Worm (Caenorhabditis elegans): ENCODE results near the gene srx-98.
A peak's percentile ranks its signal among the peaks of the same experiment; 100 is the strongest.

Gene srx-98

DNA sequence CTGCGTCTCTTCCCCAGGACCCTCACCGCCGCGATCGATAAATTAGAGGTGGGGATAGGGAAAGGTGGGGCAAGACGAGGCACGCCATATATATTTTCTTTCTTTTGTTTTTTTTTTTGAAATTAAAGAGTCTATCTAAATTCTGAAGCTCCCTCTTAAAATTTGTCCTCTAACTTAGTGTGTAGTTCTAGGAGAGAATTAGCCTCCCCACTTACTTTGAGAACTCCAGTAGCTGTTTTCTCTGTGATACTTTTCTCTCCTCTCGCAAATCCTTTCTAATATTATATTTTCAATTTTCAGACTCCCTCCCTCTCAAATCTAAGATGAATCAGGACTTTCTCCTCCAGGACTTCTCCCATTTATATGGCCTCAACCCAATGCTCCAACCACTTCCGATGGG, 48.8 kb downstream of the srx-98 start, which contains the start of gene M151.7:
Gene M151.7, plus strand, starts transcription at position 301 of the 400 bp plus-strand sequence.
- TF ChIP-seq nhr-80 (tag; optimal IDR thresholded peaks at IDR 0.05), result no peak
- no peak for TF ChIP-seq B0019.2 (GFP tag; conservative IDR thresholded peaks at IDR 0.05)
- TF ChIP-seq aptf-2 (GFP tag; conservative IDR thresholded peaks at IDR 0.05), result no peak
- TF ChIP-seq fkh-3 (tag; optimal IDR thresholded peaks at IDR 0.05), result no peak
- TF ChIP-seq rec-8 (tag; optimal IDR thresholded peaks at IDR 0.05), result no peak
- no peak for TF ChIP-seq athp-1 (tag; optimal IDR thresholded peaks at IDR 0.05)
- no peak for TF ChIP-seq bed-1 (GFP tag; IDR thresholded peaks at IDR 0.05)
- TF ChIP-seq Y67H2A.10 (GFP tag; conservative IDR thresholded peaks at IDR 0.05), result no peak
- no peak for TF ChIP-seq lag-1 (GFP tag; IDR thresholded peaks at IDR 0.05)
- TF ChIP-seq mxl-1 (tag; optimal IDR thresholded peaks at IDR 0.05), result no peak
- TF ChIP-seq sptf-2 (GFP tag; optimal IDR thresholded peaks at IDR 0.05), result no peak
- no peak for TF ChIP-seq F57C9.4 (tag; optimal IDR thresholded peaks at IDR 0.05)
- TF ChIP-seq dpl-1 (GFP tag; optimal IDR thresholded peaks at IDR 0.05), result no peak
- TF ChIP-seq F49E8.2 (tag; optimal IDR thresholded peaks at IDR 0.05; ENCODE audit: insufficient read depth), result no peak
- TF ChIP-seq atf-7 (tag; optimal IDR thresholded peaks at IDR 0.05), result no peak
- no peak for TF ChIP-seq madf-10 (tag; optimal IDR thresholded peaks at IDR 0.05)

DNA sequence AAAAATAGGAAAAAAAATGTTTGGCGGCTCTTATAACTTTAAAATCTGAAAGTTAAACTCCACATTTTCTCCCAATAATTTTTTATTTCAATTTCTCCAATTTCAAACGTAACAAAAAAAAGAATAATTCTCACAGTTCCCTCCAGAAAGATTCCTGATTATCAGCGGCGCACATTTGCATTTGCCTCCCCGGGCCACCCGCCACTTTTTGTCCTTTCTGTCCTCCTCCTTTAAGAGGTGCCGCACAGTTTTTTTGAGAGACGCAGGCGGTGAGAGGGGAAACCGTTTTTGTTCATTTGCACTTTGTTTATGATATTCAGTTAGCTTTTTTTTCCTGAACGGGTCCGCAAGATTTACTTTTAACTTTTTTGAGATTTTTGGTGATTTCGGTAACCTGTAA, 50.0 kb downstream of the srx-98 start:
- peak; percentile 56; the same call in 1 of the 2 replicates for TF ChIP-seq aptf-2 (GFP tag; conservative IDR thresholded peaks at IDR 0.05)
- peak; percentile 36; the same call in 1 of the 2 replicates for TF ChIP-seq madf-6 (GFP tag; IDR thresholded peaks at IDR 0.05)
- TF ChIP-seq T07F8.4 (tag; optimal IDR thresholded peaks at IDR 0.05), result no peak
- TF ChIP-seq dpl-1 (GFP tag; optimal IDR thresholded peaks at IDR 0.05), result peak; percentile 24
- peak; percentile 66 for TF ChIP-seq efl-1 (GFP tag; optimal IDR thresholded peaks at IDR 0.05)
- no peak for TF ChIP-seq gei-17 (GFP tag; optimal IDR thresholded peaks at IDR 0.05)
- TF ChIP-seq madf-8 (GFP tag; conservative IDR thresholded peaks at IDR 0.05), result 0 out of 2 replicates have a peak, but pooled peaks have one; percentile 20
- no peak for TF ChIP-seq ets-4 (GFP tag; optimal IDR thresholded peaks at IDR 0.05)
